Worm (Caenorhabditis elegans) whole organism, L3 larva: ENCODE measurements around the gene dbn-1.
"Not testable (repeated sequence)": the region's sequence is repeated elsewhere in the genome, so short reads cannot be mapped to it uniquely, and the experiment has no call there.

ENCODE experiments used
- R02D3.7 ChIP-seq: fragments of 150-350 bp; optimal IDR thresholded peaks from 2 replicates; lab custom pipeline; 2014; ENCODE audit warnings: missing biosample characterization, missing genetic modification characterization
- ZK546.5 ChIP-seq: sonication (generic microtip); optimal IDR thresholded peaks from 2 replicates; lab custom pipeline; 2017; ENCODE audit warnings: missing biosample characterization, missing genetic modification characterization
- ama-1 ChIP-seq: fragments of 150-350 bp; optimal IDR thresholded peaks from 2 replicates; lab custom pipeline; 2018
- ceh-82 ChIP-seq: fragments of 150-350 bp; optimal IDR thresholded peaks from 2 replicates; lab custom pipeline; 2014; ENCODE audit warnings: missing biosample characterization, missing genetic modification characterization
- ceh-9 ChIP-seq: sonication (generic microtip); optimal IDR thresholded peaks from 2 replicates; lab custom pipeline; 2018; ENCODE audit warnings: missing biosample characterization, missing genetic modification characterization
- daf-12 ChIP-seq: fragments of 150-350 bp; optimal IDR thresholded peaks from 2 replicates; lab custom pipeline; 2014; ENCODE audit warnings: missing biosample characterization, missing genetic modification reagents, missing genetic modification characterization
- elt-3 ChIP-seq, 3 experiments: fragments of 150-350 bp in 1 of 3; sonication (generic microtip) in 2 of 3; optimal IDR thresholded peaks; 2 replicates in 2 of 3; 4 replicates in 1 of 3; lab custom pipeline; 2014 to 2017; ENCODE audit warnings: missing biosample characterization in 3 of 3, missing genetic modification characterization in 3 of 3
- fkh-10 ChIP-seq: sonication (generic microtip); optimal IDR thresholded peaks from 2 replicates; lab custom pipeline; 2017; ENCODE audit warnings: missing biosample characterization, missing genetic modification reagents, missing genetic modification characterization
- hmg-11 ChIP-seq: sonication (generic microtip); optimal IDR thresholded peaks from 2 replicates; lab custom pipeline; 2016; ENCODE audit warnings: missing genetic modification characterization, missing compliant biosample characterization
- jun-1 ChIP-seq: fragments of 150-350 bp; optimal IDR thresholded peaks from 2 replicates; lab custom pipeline; 2014; ENCODE audit warnings: missing biosample characterization, missing genetic modification reagents, missing genetic modification characterization
- lin-39 ChIP-seq: fragments of 150-350 bp; optimal IDR thresholded peaks from 2 replicates; lab custom pipeline; 2018; ENCODE audit warnings: missing biosample characterization, missing genetic modification reagents, missing genetic modification characterization
- lsy-12 ChIP-seq: sonication (generic microtip); optimal IDR thresholded peaks from 2 replicates; lab custom pipeline; 2016; ENCODE audit warnings: mild to moderate bottlenecking, missing genetic modification characterization, missing compliant biosample characterization
- mdl-1 ChIP-seq: fragments of 150-350 bp; optimal IDR thresholded peaks from 2 replicates; lab custom pipeline; 2014; ENCODE audit warnings: missing biosample characterization, missing genetic modification characterization
- nfya-1 ChIP-seq: sonication (generic microtip); optimal IDR thresholded peaks from 2 replicates; lab custom pipeline; 2017; ENCODE audit warnings: missing genetic modification characterization, mild to moderate bottlenecking, missing compliant biosample characterization, antibody characterized with exemption, moderate library complexity; ENCODE audit not compliant: insufficient read depth
- nhr-12 ChIP-seq: fragments of 150-350 bp; optimal IDR thresholded peaks from 2 replicates; lab custom pipeline; 2014; ENCODE audit warnings: missing biosample characterization, missing genetic modification characterization
- nhr-23 ChIP-seq: fragments of 150-350 bp; optimal IDR thresholded peaks from 2 replicates; lab custom pipeline; 2014; ENCODE audit warnings: missing biosample characterization, missing genetic modification reagents, missing genetic modification characterization
- nhr-237 ChIP-seq: fragments of 150-350 bp; optimal IDR thresholded peaks from 2 replicates; lab custom pipeline; 2014; ENCODE audit warnings: missing biosample characterization, missing genetic modification characterization
- nhr-25 ChIP-seq: sonication (generic microtip); optimal IDR thresholded peaks from 2 replicates; lab custom pipeline; 2017; ENCODE audit warnings: missing biosample characterization, missing genetic modification characterization
- nhr-43 ChIP-seq: sonication (generic microtip); optimal IDR thresholded peaks from 2 replicates; lab custom pipeline; 2016; ENCODE audit warnings: mild to moderate bottlenecking, missing genetic modification characterization, missing compliant biosample characterization; ENCODE audit not compliant: poor library complexity, severe bottlenecking
- nhr-76 ChIP-seq: fragments of 150-350 bp; sonication (generic microtip); optimal IDR thresholded peaks from 5 replicates; lab custom pipeline; 2014; ENCODE audit warnings: missing biosample characterization, missing genetic modification characterization
- pha-4 ChIP-seq: fragments of 150-350 bp; optimal IDR thresholded peaks from 2 replicates; lab custom pipeline; 2014; ENCODE audit warnings: missing biosample characterization, missing genetic modification reagents, missing genetic modification characterization
- pqm-1 ChIP-seq: fragments of 150-350 bp; optimal IDR thresholded peaks from 2 replicates; lab custom pipeline; 2017; ENCODE audit warnings: missing biosample characterization, missing genetic modification characterization, inconsistent platforms
- sea-2 ChIP-seq: fragments of 150-350 bp; sonication (generic microtip); optimal IDR thresholded peaks from 4 replicates; lab custom pipeline; 2014; ENCODE audit warnings: missing biosample characterization, missing genetic modification reagents, missing genetic modification characterization
- skn-1 ChIP-seq: fragments of 150-350 bp; optimal IDR thresholded peaks from 2 replicates; lab custom pipeline; 2014; ENCODE audit warnings: missing biosample characterization, missing genetic modification characterization
- snpc-4 ChIP-seq: fragments of 150-350 bp; optimal IDR thresholded peaks from 2 replicates; lab custom pipeline; 2014; ENCODE audit warnings: missing biosample characterization, missing genetic modification characterization
- tbx-2 ChIP-seq: sonication (generic microtip); optimal IDR thresholded peaks from 2 replicates; lab custom pipeline; 2016; ENCODE audit warnings: mild to moderate bottlenecking, missing genetic modification characterization, missing compliant biosample characterization
- unc-39 ChIP-seq: sonication (generic microtip); optimal IDR thresholded peaks from 4 replicates; lab custom pipeline; 2017; ENCODE audit warnings: missing biosample characterization, missing genetic modification characterization
- unc-62 ChIP-seq: fragments of 150-350 bp; sonication (generic microtip); optimal IDR thresholded peaks from 4 replicates; lab custom pipeline; 2014; ENCODE audit warnings: missing biosample characterization, missing genetic modification reagents, missing genetic modification characterization
- zag-1 ChIP-seq: fragments of 150-350 bp; optimal IDR thresholded peaks from 2 replicates; lab custom pipeline; 2014; ENCODE audit warnings: missing biosample characterization, missing genetic modification characterization
- ztf-4 ChIP-seq: fragments of 150-350 bp; optimal IDR thresholded peaks from 2 replicates; lab custom pipeline; 2014; ENCODE audit warnings: missing biosample characterization, missing genetic modification characterization

The dbn-1 gene

ce11 chrIII:13755689-13756088 lies 6.2 kb downstream of the dbn-1 start, which contains the start of gene toca-2:
Gene toca-2 (plus strand): TSS chrIII:13755896.
- no peak for TF ChIP-seq jun-1 (tag; lab: Kevin White, UChicago)
- no peak for TF ChIP-seq R02D3.7 (tag; lab: Kevin White, UChicago)
- no peak for TF ChIP-seq snpc-4
- no peak for TF ChIP-seq ceh-82 (tag; lab: Kevin White, UChicago)
- no peak for TF ChIP-seq fkh-10 (GFP tag; lab: Kevin White, UChicago)
- no peak for TF ChIP-seq nhr-25 (tag; lab: Kevin White, UChicago)
- TF ChIP-seq zag-1 (tag; lab: Kevin White, UChicago): no peak
- TF ChIP-seq lin-39 (tag; lab: Kevin White, UChicago): no peak
- TF ChIP-seq skn-1 (tag; lab: Kevin White, UChicago): no peak
- no peak for TF ChIP-seq tbx-2 (tag; lab: Kevin White, UChicago)
- TF ChIP-seq nhr-43: no peak
- no peak for TF ChIP-seq pqm-1 (tag; lab: Kevin White, UChicago)

- not testable (repeated sequence) for TF ChIP-seq daf-12; sea-2 (GFP tag; lab: Kevin White, UChicago); fkh-10 (GFP tag; lab: Kevin White, UChicago)
- TF ChIP-seq, all 47 proteins: peak for 0; not testable (repeated sequence) for 47
Measured at ce11 chrIII:13751144-13751543, 10.7 kb downstream of the dbn-1 start, which contains the start of gene mlc-7. Gene mlc-7 (plus strand): TSS chrIII:13751444.

- TF ChIP-seq jun-1 (tag; lab: Kevin White, UChicago): no peak
- TF ChIP-seq ama-1 (lab: Kevin White, UChicago): no peak
- TF ChIP-seq unc-62: no peak
- TF ChIP-seq R02D3.7 (tag; lab: Kevin White, UChicago): no peak
- no peak for TF ChIP-seq elt-3 (tag; optimal IDR thresholded peaks at IDR 0.05; lab: Kevin White, UChicago)
Measured at ce11 chrIII:13748312-13748711, 13.6 kb downstream of the dbn-1 start, which contains the start of gene K08E3.2. Gene K08E3.2 (minus strand): TSS chrIII:13748686.

ce11 chrIII:13743922-13744321 lies 17.9 kb downstream of the dbn-1 start, which contains the start of gene tyr-2:
Gene tyr-2 (plus strand): TSS chrIII:13744222.
- no peak for TF ChIP-seq jun-1 (tag; lab: Kevin White, UChicago)
- no peak for TF ChIP-seq ceh-82 (tag; lab: Kevin White, UChicago)
- TF ChIP-seq lin-39 (tag; lab: Kevin White, UChicago): no peak
- TF ChIP-seq nhr-25 (tag; lab: Kevin White, UChicago): no peak
- TF ChIP-seq hmg-11: no peak
- no peak for TF ChIP-seq ztf-4 (tag; lab: Kevin White, UChicago)
- TF ChIP-seq zag-1 (tag; lab: Kevin White, UChicago): no peak
- no peak for TF ChIP-seq ceh-9
- no peak for TF ChIP-seq nhr-12 (tag; lab: Kevin White, UChicago)
- TF ChIP-seq pqm-1 (tag; lab: Kevin White, UChicago): no peak
- TF ChIP-seq nhr-23: no peak
- no peak for TF ChIP-seq nhr-237
- no peak for TF ChIP-seq mdl-1 (tag; lab: Kevin White, UChicago)
- TF ChIP-seq unc-39 (tag; lab: Kevin White, UChicago): no peak
- no peak for TF ChIP-seq fkh-10 (GFP tag; lab: Kevin White, UChicago)
- TF ChIP-seq lsy-12 (tag; lab: Kevin White, UChicago): no peak
- no peak for TF ChIP-seq pha-4 (tag; lab: Kevin White, UChicago)
- no peak for TF ChIP-seq R02D3.7 (tag; lab: Kevin White, UChicago)
- no peak for TF ChIP-seq ZK546.5 (tag; lab: Kevin White, UChicago)

- TF ChIP-seq nfya-1 (tag; lab: Kevin White, UChicago) (peak; percentile 12), elt-3 (tag; optimal IDR thresholded peaks at IDR 0.05; lab: Kevin White, UChicago) (no peak), nhr-25 (tag; lab: Kevin White, UChicago) (peak; percentile 59)
Measured at ce11 chrIII:13742028-13742427, 19.8 kb downstream of the dbn-1 start.

ce11 chrIII:13741410-13741809 lies 20.5 kb downstream of the dbn-1 start:
- no peak for TF ChIP-seq nhr-76 (tag; lab: Kevin White, UChicago)
